Worm (Caenorhabditis elegans): ENCODE measurements around the gene K07C11.10.

The K07C11.10 gene

ce11 chrV:8226812-8227211 lies at the start of gene K07C11.10:
Gene K07C11.10 (minus strand): TSS chrV:8226912.
- no peak for TF ChIP-seq F13H6.1 (tag; optimal IDR thresholded peaks at IDR 0.05)
- no peak for TF ChIP-seq nhr-10 (tag; optimal IDR thresholded peaks at IDR 0.05)
- TF ChIP-seq nhr-25 (tag; optimal IDR thresholded peaks at IDR 0.05): no peak
- no peak for TF ChIP-seq nhr-77 (tag; optimal IDR thresholded peaks at IDR 0.05)
- TF ChIP-seq aly-2 (tag; optimal IDR thresholded peaks at IDR 0.05): no peak
- TF ChIP-seq sma-3 (GFP tag; optimal IDR thresholded peaks at IDR 0.05): no peak
- no peak for TF ChIP-seq sem-4 (tag; optimal IDR thresholded peaks at IDR 0.05)
- no peak for TF ChIP-seq peb-1 (tag; optimal IDR thresholded peaks at IDR 0.05)

DNA sequence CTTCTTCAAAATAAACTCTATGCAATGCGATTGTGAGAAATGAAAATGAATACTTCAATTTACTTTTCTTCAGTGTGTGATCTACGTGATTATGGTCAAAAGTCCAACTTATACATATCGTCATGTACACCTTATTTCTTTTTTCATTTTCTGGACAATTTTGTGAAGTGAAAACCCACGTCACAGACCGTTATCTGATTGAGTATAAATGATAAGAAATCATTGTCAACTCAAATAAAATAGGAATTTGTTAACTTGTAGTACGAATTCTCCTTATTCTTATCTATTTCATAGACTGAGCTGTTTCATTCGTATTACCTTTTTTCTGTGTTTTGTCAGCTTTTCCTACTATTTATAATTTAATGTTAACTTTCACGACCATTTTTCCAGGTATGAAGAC lies 45.3 kb upstream of the K07C11.10 start, which contains the start of gene asp-5:
Gene asp-5, plus strand, starts transcription at position 391 of the 400 bp plus-strand sequence.
- TF ChIP-seq sma-9 (GFP tag; optimal IDR thresholded peaks at IDR 0.05) (peak; percentile 34), sma-9 (tag; optimal IDR thresholded peaks at IDR 0.05) (no peak), nhr-23 (tag; optimal IDR thresholded peaks at IDR 0.05) (no peak), unc-55 (GFP tag; optimal IDR thresholded peaks at IDR 0.05) (no peak), aly-2 (tag; optimal IDR thresholded peaks at IDR 0.05) (no peak), nhr-237 (tag; optimal IDR thresholded peaks at IDR 0.05) (no peak), C34F6.9 (tag; optimal IDR thresholded peaks at IDR 0.05) (no peak), ztf-11 (tag; optimal IDR thresholded peaks at IDR 0.05) (no peak), fos-1 (tag; optimal IDR thresholded peaks at IDR 0.05) (peak; percentile 41), skn-1 (tag; optimal IDR thresholded peaks at IDR 0.05) (peak; percentile 20), Y55F3AM.14 (GFP tag; optimal IDR thresholded peaks at IDR 0.05) (no peak), crh-2 (tag; optimal IDR thresholded peaks at IDR 0.05) (peak; percentile 55)

DNA sequence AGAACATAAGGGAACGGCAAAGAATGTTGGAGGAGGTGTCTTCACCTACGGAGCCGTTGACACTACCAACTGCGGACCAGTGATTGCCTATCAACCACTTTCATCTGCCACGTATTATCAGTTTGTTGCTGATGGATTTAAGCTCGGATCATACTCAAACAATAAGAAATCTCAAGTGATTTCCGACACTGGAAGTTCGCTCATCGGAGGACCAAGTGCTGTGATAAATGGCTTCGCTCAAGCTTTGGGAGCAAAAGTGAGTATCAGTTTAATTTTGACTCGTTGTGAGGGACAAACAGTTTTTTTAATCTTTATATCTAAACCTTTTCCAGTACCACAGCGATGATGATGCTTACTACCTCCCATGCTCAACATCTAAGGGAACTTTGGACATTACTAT lies 44.7 kb upstream of the K07C11.10 start:
- no peak for TF ChIP-seq nhr-6 (tag; optimal IDR thresholded peaks at IDR 0.05)
- no peak for TF ChIP-seq sma-3 (GFP tag; optimal IDR thresholded peaks at IDR 0.05)
- no peak for TF ChIP-seq nhr-23 (tag; optimal IDR thresholded peaks at IDR 0.05)
- TF ChIP-seq gmeb-1 (tag; optimal IDR thresholded peaks at IDR 0.05): no peak
- TF ChIP-seq lin-13 (GFP tag; optimal IDR thresholded peaks at IDR 0.05): no peak
- no peak for TF ChIP-seq mbf-1 (tag; optimal IDR thresholded peaks at IDR 0.05)
- no peak for TF ChIP-seq mab-5 (tag; optimal IDR thresholded peaks at IDR 0.05)
- no peak for TF ChIP-seq alr-1 (tag; optimal IDR thresholded peaks at IDR 0.05)
- no peak for TF ChIP-seq nhr-129 (tag; optimal IDR thresholded peaks at IDR 0.05)
- TF ChIP-seq sma-9 (GFP tag; optimal IDR thresholded peaks at IDR 0.05): no peak
- TF ChIP-seq sma-9 (tag; optimal IDR thresholded peaks at IDR 0.05): no peak
- no peak for TF ChIP-seq unc-55 (GFP tag; optimal IDR thresholded peaks at IDR 0.05)
- TF ChIP-seq ceh-16 (tag; optimal IDR thresholded peaks at IDR 0.05): no peak

ce11 chrV:8269878-8270277 lies 43.2 kb upstream of the K07C11.10 start:
- TF ChIP-seq lin-13 (GFP tag; optimal IDR thresholded peaks at IDR 0.05) (no peak), fos-1 (tag; optimal IDR thresholded peaks at IDR 0.05) (peak; percentile 2), sma-3 (GFP tag; optimal IDR thresholded peaks at IDR 0.05) (peak; percentile 9), mab-5 (tag; optimal IDR thresholded peaks at IDR 0.05) (no peak), sma-9 (GFP tag; optimal IDR thresholded peaks at IDR 0.05) (peak; percentile 55), sma-9 (tag; optimal IDR thresholded peaks at IDR 0.05) (no peak)

- TF ChIP-seq sma-9 (GFP tag; optimal IDR thresholded peaks at IDR 0.05) (peak; percentile 35), sma-9 (tag; optimal IDR thresholded peaks at IDR 0.05) (no peak), fos-1 (tag; optimal IDR thresholded peaks at IDR 0.05) (peak; percentile 8), nhr-237 (tag; optimal IDR thresholded peaks at IDR 0.05) (no peak)
Measured at ce11 chrV:8268902-8269301, 42.2 kb upstream of the K07C11.10 start, which contains the start of the genes asp-6 and asp-12. Gene asp-6 (minus strand): TSS chrV:8268937. Gene asp-12 (plus strand): TSS chrV:8269210.

ce11 chrV:8267275-8267674 lies 40.6 kb upstream of the K07C11.10 start:
- TF ChIP-seq nhr-11 (tag; optimal IDR thresholded peaks at IDR 0.05) (no peak), elt-3 (tag; optimal IDR thresholded peaks at IDR 0.05) (no peak), unc-55 (GFP tag; optimal IDR thresholded peaks at IDR 0.05) (no peak), alr-1 (tag; optimal IDR thresholded peaks at IDR 0.05) (no peak), nhr-21 (tag; optimal IDR thresholded peaks at IDR 0.05) (no peak), nhr-237 (tag; optimal IDR thresholded peaks at IDR 0.05) (no peak), Y55F3AM.14 (GFP tag; optimal IDR thresholded peaks at IDR 0.05) (no peak), ZK546.5 (tag; optimal IDR thresholded peaks at IDR 0.05) (no peak), lsy-2 (tag; optimal IDR thresholded peaks at IDR 0.05) (peak in 1 of 2 experiments; percentile 24), lin-13 (GFP tag; optimal IDR thresholded peaks at IDR 0.05) (peak; percentile 16), dmd-4 (tag; optimal IDR thresholded peaks at IDR 0.05) (no peak), zag-1 (tag; optimal IDR thresholded peaks at IDR 0.05) (no peak), ceh-82 (tag; optimal IDR thresholded peaks at IDR 0.05) (no peak), C34F6.9 (tag; optimal IDR thresholded peaks at IDR 0.05) (no peak), ceh-16 (tag; optimal IDR thresholded peaks at IDR 0.05) (no peak), aly-2 (tag; optimal IDR thresholded peaks at IDR 0.05) (no peak), elt-1 (tag; optimal IDR thresholded peaks at IDR 0.05) (no peak), nhr-25 (tag; optimal IDR thresholded peaks at IDR 0.05) (no peak), ztf-11 (tag; optimal IDR thresholded peaks at IDR 0.05) (no peak), F13H6.1 (tag; optimal IDR thresholded peaks at IDR 0.05) (no peak), ztf-4 (tag; optimal IDR thresholded peaks at IDR 0.05) (no peak), blmp-1 (tag; optimal IDR thresholded peaks at IDR 0.05; ENCODE audit: insufficient read depth) (no peak), unc-62 (GFP tag; optimal IDR thresholded peaks at IDR 0.05) (no peak), nhr-129 (tag; optimal IDR thresholded peaks at IDR 0.05) (peak; percentile 66), nhr-23 (tag; optimal IDR thresholded peaks at IDR 0.05) (no peak), fos-1 (tag; optimal IDR thresholded peaks at IDR 0.05) (peak; percentile 73), sma-3 (GFP tag; optimal IDR thresholded peaks at IDR 0.05) (peak; percentile 34), ama-1 (optimal IDR thresholded peaks at IDR 0.05) (no peak), unc-39 (tag; optimal IDR thresholded peaks at IDR 0.05) (no peak), gmeb-1 (tag; optimal IDR thresholded peaks at IDR 0.05) (peak; percentile 71)
